Fruit fly (Drosophila melanogaster): ENCODE results near the gene CG32100.

The CG32100 gene

dm6 chr3L:12287370-12287769 is 20.0 kb downstream of the CG32100 start:
- TF ChIP-seq CG17801 (GFP tag; optimal IDR thresholded peaks at IDR 0.05; ENCODE audit: partially characterized antibody): no peak

- TF ChIP-seq CG17801 (GFP tag; optimal IDR thresholded peaks at IDR 0.05; ENCODE audit: partially characterized antibody): no peak
Observed at dm6 chr3L:12289664-12290063, 22.3 kb downstream of the CG32100 start.

dm6 chr3L:12290556-12290955 is 23.2 kb downstream of the CG32100 start:
- TF ChIP-seq CG17801 (GFP tag; optimal IDR thresholded peaks at IDR 0.05; ENCODE audit: partially characterized antibody): no peak

dm6 chr3L:12294602-12295001 is 27.3 kb downstream of the CG32100 start:
- no peak for TF ChIP-seq CG17801 (GFP tag; optimal IDR thresholded peaks at IDR 0.05; ENCODE audit: partially characterized antibody)

dm6 chr3L:12296073-12296527 is 28.8 kb downstream of the CG32100 start, which contains the start of gene CG4328:
Gene CG4328 (minus strand): TSS chr3L:12296123.
- TF ChIP-seq CG17801 (GFP tag; optimal IDR thresholded peaks at IDR 0.05; ENCODE audit: partially characterized antibody): no peak

dm6 chr3L:12298092-12298491 is 30.8 kb downstream of the CG32100 start:
- no peak for TF ChIP-seq CG17801 (GFP tag; optimal IDR thresholded peaks at IDR 0.05; ENCODE audit: partially characterized antibody)

dm6 chr3L:12305896-12306295 is 38.6 kb downstream of the CG32100 start:
- TF ChIP-seq CG17801 (GFP tag; optimal IDR thresholded peaks at IDR 0.05; ENCODE audit: partially characterized antibody): no peak

- TF ChIP-seq CG17801 (GFP tag; optimal IDR thresholded peaks at IDR 0.05; ENCODE audit: partially characterized antibody): no peak
Observed at dm6 chr3L:12310505-12310904, 43.2 kb downstream of the CG32100 start, which contains the start of gene CG44355. Gene CG44355 (plus strand): TSS chr3L:12310805.

dm6 chr3L:12313280-12313679 is 46.0 kb downstream of the CG32100 start:
- TF ChIP-seq CG17801 (GFP tag; optimal IDR thresholded peaks at IDR 0.05; ENCODE audit: partially characterized antibody): no peak

All from ovary, adult (tissue).